Fruit fly (Drosophila melanogaster): ENCODE results near the gene oc.
A peak's percentile ranks its signal among the peaks of the same experiment; 100 is the strongest.

The oc gene

DNA sequence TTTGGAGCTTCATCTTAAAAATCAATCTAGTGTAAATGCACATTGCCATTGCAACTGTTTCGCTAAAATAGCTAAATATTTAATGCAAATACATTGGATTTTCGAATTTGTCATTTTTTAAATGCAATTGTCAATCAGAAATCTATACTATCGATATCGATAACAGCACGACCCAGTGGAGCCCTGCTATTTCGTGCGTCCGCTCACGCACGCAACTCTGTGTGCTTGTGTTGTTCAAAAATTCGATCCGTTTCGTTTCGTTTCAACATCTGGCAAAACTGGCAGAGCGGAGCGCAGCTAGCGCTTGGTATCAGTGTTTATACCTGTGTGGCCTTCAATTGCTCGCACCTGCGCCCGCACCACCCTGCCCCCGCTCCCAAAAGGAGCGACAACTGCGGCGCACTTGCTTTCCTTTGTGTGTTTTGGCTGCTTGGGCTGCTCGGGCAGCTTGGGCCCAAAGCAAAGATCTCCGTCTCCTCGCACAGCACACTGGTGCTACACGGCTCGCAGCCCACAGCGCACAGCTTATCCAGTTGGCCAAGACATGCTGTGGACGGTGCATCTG, 61.8 kb downstream of the oc start, which contains the start of gene CG12081 (continued):
- TF ChIP-seq ERR (GFP tag; optimal IDR thresholded peaks at IDR 0.05) = no peak
- no peak for TF ChIP-seq pb (GFP tag; optimal IDR thresholded peaks at IDR 0.05)
- TF ChIP-seq Tbp (GFP tag; optimal IDR thresholded peaks at IDR 0.05) = no peak
- TF ChIP-seq ci (GFP tag; IDR thresholded peaks at IDR 0.05) = 0 out of 3 replicates have a peak, but pooled peaks have one; percentile 40
- no peak for TF ChIP-seq CG13775 (GFP tag; optimal IDR thresholded peaks at IDR 0.05)
- TF ChIP-seq CG11560 (tag; IDR thresholded peaks at IDR 0.05) = no peak
- TF ChIP-seq CG7987 (GFP tag; optimal IDR thresholded peaks at IDR 0.05) = no peak
- peak; percentile 88 for TF ChIP-seq CG1603 (tag; optimal IDR thresholded peaks at IDR 0.05)
- TF ChIP-seq cad (GFP tag; optimal IDR thresholded peaks at IDR 0.05) = no peak
- TF ChIP-seq p53 (GFP tag; optimal IDR thresholded peaks at IDR 0.05) = no peak
- no peak; the same call in 3 of the 4 replicates for TF ChIP-seq Gug (GFP tag; IDR thresholded peaks at IDR 0.05)
- TF ChIP-seq CG11456 (GFP tag; IDR thresholded peaks at IDR 0.05) = no peak
- no peak for TF ChIP-seq CG12155 (GFP tag; optimal IDR thresholded peaks at IDR 0.05)
- TF ChIP-seq tio (GFP tag; optimal IDR thresholded peaks at IDR 0.05) = no peak
- peak; percentile 80 for TF ChIP-seq Myb (GFP tag; optimal IDR thresholded peaks at IDR 0.05)
- TF ChIP-seq CG31388 (GFP tag; optimal IDR thresholded peaks at IDR 0.05) = no peak
- no peak for TF ChIP-seq H2.0 (GFP tag; IDR thresholded peaks at IDR 0.05)
- TF ChIP-seq pho (GFP tag; optimal IDR thresholded peaks at IDR 0.05) = no peak
- TF ChIP-seq gsb-n (tag; optimal IDR thresholded peaks at IDR 0.05) = no peak
- no peak for TF ChIP-seq CG7839 (tag; optimal IDR thresholded peaks at IDR 0.05)
- TF ChIP-seq BEAF-32 (GFP tag; optimal IDR thresholded peaks at IDR 0.05) = peak; percentile 89
- TF ChIP-seq croc (GFP tag; conservative IDR thresholded peaks at IDR 0.05) = no peak
- TF ChIP-seq tin (GFP tag; optimal IDR thresholded peaks at IDR 0.05) = no peak
- no peak for TF ChIP-seq wek (GFP tag; optimal IDR thresholded peaks at IDR 0.05)
- TF ChIP-seq CG17802 (tag; optimal IDR thresholded peaks at IDR 0.05) = peak; percentile 75
- no peak for TF ChIP-seq CG6683 (GFP tag; optimal IDR thresholded peaks at IDR 0.05)
- no peak for TF ChIP-seq so (GFP tag; IDR thresholded peaks at IDR 0.05)
- TF ChIP-seq Vsx1 (GFP tag; optimal IDR thresholded peaks at IDR 0.05) = no peak
- TF ChIP-seq CG9727 (GFP tag; optimal IDR thresholded peaks at IDR 0.05) = no peak
- TF ChIP-seq gro (GFP tag; optimal IDR thresholded peaks at IDR 0.05) = no peak
- no peak for TF ChIP-seq CG9817 (tag; optimal IDR thresholded peaks at IDR 0.05)
- no peak for TF ChIP-seq NC2β (GFP tag; optimal IDR thresholded peaks at IDR 0.05)
- no peak for TF ChIP-seq pan (optimal IDR thresholded peaks at IDR 0.05)
- TF ChIP-seq pan (GFP tag; optimal IDR thresholded peaks at IDR 0.05 in 1 of 2, IDR thresholded peaks at IDR 0.05 in 1 of 2) = no peak
- TF ChIP-seq Usf (GFP tag; optimal IDR thresholded peaks at IDR 0.05) = no peak
- TF ChIP-seq CG15601 (tag; optimal IDR thresholded peaks at IDR 0.05) = no peak
- no peak for TF ChIP-seq CrebB (tag; optimal IDR thresholded peaks at IDR 0.05)
- TF ChIP-seq ind (GFP tag; optimal IDR thresholded peaks at IDR 0.05) = no peak
- peak; percentile 95 for TF ChIP-seq ssp (GFP tag; IDR thresholded peaks at IDR 0.05)
- no peak for TF ChIP-seq peb (GFP tag; IDR thresholded peaks at IDR 0.05)
- no peak for TF ChIP-seq eve (GFP tag; optimal IDR thresholded peaks at IDR 0.05)
- no peak for TF ChIP-seq zf30C (GFP tag; optimal IDR thresholded peaks at IDR 0.05)
- TF ChIP-seq da (GFP tag; optimal IDR thresholded peaks at IDR 0.05) = no peak
- peak in 1 of 2 experiments; percentile 61 for TF ChIP-seq insv (GFP tag; optimal IDR thresholded peaks at IDR 0.05)
- no peak for TF ChIP-seq lola (GFP tag; optimal IDR thresholded peaks at IDR 0.05)
- TF ChIP-seq MBD-R2 (GFP tag; IDR thresholded peaks at IDR 0.05) = peak; percentile 85
- TF ChIP-seq pum (GFP tag; optimal IDR thresholded peaks at IDR 0.05) = no peak
- no peak for TF ChIP-seq nerfin-1 (tag; optimal IDR thresholded peaks at IDR 0.05)
- peak; percentile 53 for TF ChIP-seq trem (tag; optimal IDR thresholded peaks at IDR 0.05)
- TF ChIP-seq Deaf1 (tag; optimal IDR thresholded peaks at IDR 0.05) = no peak
- peak; percentile 43 for TF ChIP-seq twi (tag; optimal IDR thresholded peaks at IDR 0.05)
